Worm (Caenorhabditis elegans) whole organism, L2 larva: ENCODE data around the gene cbp-1.
A peak's percentile ranks its signal among the peaks of the same experiment; 100 is the strongest.

ENCODE experiments used
- C34F6.9 ChIP-seq: fragments of 150-350 bp; optimal IDR thresholded peaks from 2 replicates; lab custom pipeline; 2014; ENCODE audit warnings: missing biosample characterization, missing genetic modification characterization
- F13H6.1 ChIP-seq: sonication (generic microtip); optimal IDR thresholded peaks from 2 replicates; lab custom pipeline; 2016; ENCODE audit warnings: missing genetic modification characterization, missing compliant biosample characterization
- R02D3.7 ChIP-seq: fragments of 150-350 bp; optimal IDR thresholded peaks from 2 replicates; lab custom pipeline; 2014; ENCODE audit warnings: missing biosample characterization, missing genetic modification characterization
- Y55F3AM.14 ChIP-seq: fragments of 200-800 bp; sonication (Bioruptor generic); optimal IDR thresholded peaks from 2 replicates; lab custom pipeline; 2018; ENCODE audit warnings: mild to moderate bottlenecking, missing genetic modification characterization, missing compliant biosample characterization
- ZK546.5 ChIP-seq: sonication (generic microtip); optimal IDR thresholded peaks from 2 replicates; lab custom pipeline; 2017; ENCODE audit warnings: missing biosample characterization, missing genetic modification characterization
- alr-1 ChIP-seq: fragments of 150-350 bp; optimal IDR thresholded peaks from 2 replicates; lab custom pipeline; 2014; ENCODE audit warnings: missing biosample characterization, missing genetic modification characterization
- aly-2 ChIP-seq: fragments of 150-350 bp; optimal IDR thresholded peaks from 2 replicates; lab custom pipeline; 2014; ENCODE audit warnings: missing biosample characterization, missing genetic modification characterization
- ama-1 ChIP-seq: fragments of 150-350 bp; optimal IDR thresholded peaks from 2 replicates; lab custom pipeline; 2018; ENCODE audit warnings: inconsistent platforms
- blmp-1 ChIP-seq: sonication (generic microtip); optimal IDR thresholded peaks from 2 replicates; lab custom pipeline; 2017; ENCODE audit warnings: missing genetic modification characterization, mild to moderate bottlenecking, missing compliant biosample characterization, antibody characterized with exemption, moderate library complexity; ENCODE audit not compliant: insufficient read depth
- ceh-16 ChIP-seq: fragments of 150-350 bp; optimal IDR thresholded peaks from 2 replicates; lab custom pipeline; 2014; ENCODE audit warnings: missing biosample characterization, missing genetic modification characterization
- crh-2 ChIP-seq: sonication (generic microtip); optimal IDR thresholded peaks from 2 replicates; lab custom pipeline; 2017; ENCODE audit warnings: missing biosample characterization, missing genetic modification characterization
- dmd-4 ChIP-seq: sonication (generic microtip); optimal IDR thresholded peaks from 2 replicates; lab custom pipeline; 2017; ENCODE audit warnings: missing biosample characterization, missing genetic modification characterization
- elt-1 ChIP-seq: fragments of 150-350 bp; optimal IDR thresholded peaks from 2 replicates; lab custom pipeline; 2014; ENCODE audit warnings: missing biosample characterization, missing genetic modification characterization
- elt-3 ChIP-seq: sonication (generic microtip); optimal IDR thresholded peaks from 2 replicates; lab custom pipeline; 2017; ENCODE audit warnings: missing biosample characterization, missing genetic modification characterization
- fos-1 ChIP-seq: fragments of 150-350 bp; optimal IDR thresholded peaks from 2 replicates; lab custom pipeline; 2014; ENCODE audit warnings: missing biosample characterization, missing genetic modification characterization
- gmeb-1 ChIP-seq: fragments of 150-350 bp; optimal IDR thresholded peaks from 2 replicates; lab custom pipeline; 2014; ENCODE audit warnings: missing biosample characterization, missing genetic modification characterization
- lin-11 ChIP-seq: fragments of 150-350 bp; sonication (generic microtip); optimal IDR thresholded peaks from 2 replicates; lab custom pipeline; 2014; ENCODE audit warnings: missing biosample characterization, missing genetic modification characterization, inconsistent platforms, mixed read lengths
- lin-13 ChIP-seq: fragments of 150-350 bp; optimal IDR thresholded peaks from 2 replicates; lab custom pipeline; 2014; ENCODE audit warnings: missing biosample characterization, missing genetic modification reagents, missing genetic modification characterization
- lin-39 ChIP-seq: fragments of 150-350 bp; optimal IDR thresholded peaks from 2 replicates; lab custom pipeline; 2014; ENCODE audit warnings: missing biosample characterization, missing genetic modification reagents, missing genetic modification characterization
- lsy-2 ChIP-seq, 2 experiments: fragments of 150-350 bp in 1 of 2; sonication (generic microtip) in 1 of 2; optimal IDR thresholded peaks; 2 replicates each; lab custom pipeline; 2014 to 2017; ENCODE audit warnings: missing biosample characterization in 2 of 2, missing genetic modification characterization in 2 of 2
- mab-5 ChIP-seq: fragments of 150-350 bp; optimal IDR thresholded peaks from 2 replicates; lab custom pipeline; 2014; ENCODE audit warnings: missing biosample characterization, missing genetic modification characterization
- mdl-1 ChIP-seq, 2 experiments: fragments of 150-350 bp in 1 of 2; sonication (generic microtip) in 1 of 2; optimal IDR thresholded peaks; 2 replicates each; lab custom pipeline; 2017; ENCODE audit warnings: missing biosample characterization in 2 of 2, missing genetic modification characterization in 2 of 2
- nhr-10 ChIP-seq: sonication (generic microtip); optimal IDR thresholded peaks from 2 replicates; lab custom pipeline; 2017; ENCODE audit warnings: missing biosample characterization, missing genetic modification characterization
- nhr-11 ChIP-seq: fragments of 150-350 bp; optimal IDR thresholded peaks from 2 replicates; lab custom pipeline; 2014; ENCODE audit warnings: missing biosample characterization, missing genetic modification characterization
- nhr-12 ChIP-seq: fragments of 150-350 bp; optimal IDR thresholded peaks from 2 replicates; lab custom pipeline; 2014; ENCODE audit warnings: missing biosample characterization, missing genetic modification characterization
- nhr-129 ChIP-seq: fragments of 150-350 bp; optimal IDR thresholded peaks from 2 replicates; lab custom pipeline; 2014; ENCODE audit warnings: missing biosample characterization, missing genetic modification characterization
- nhr-23 ChIP-seq: fragments of 150-350 bp; optimal IDR thresholded peaks from 2 replicates; lab custom pipeline; 2014; ENCODE audit warnings: missing biosample characterization, missing genetic modification reagents, missing genetic modification characterization
- nhr-237 ChIP-seq: fragments of 150-350 bp; optimal IDR thresholded peaks from 2 replicates; lab custom pipeline; 2014; ENCODE audit warnings: missing biosample characterization, missing genetic modification characterization
- nhr-6 ChIP-seq: fragments of 150-350 bp; optimal IDR thresholded peaks from 2 replicates; lab custom pipeline; 2014; ENCODE audit warnings: missing biosample characterization, missing genetic modification characterization
- nhr-77 ChIP-seq: fragments of 150-350 bp; optimal IDR thresholded peaks from 2 replicates; lab custom pipeline; 2014; ENCODE audit warnings: missing biosample characterization, missing genetic modification characterization
- peb-1 ChIP-seq: fragments of 150-350 bp; optimal IDR thresholded peaks from 2 replicates; lab custom pipeline; 2014; ENCODE audit warnings: missing biosample characterization, missing genetic modification characterization
- sem-4 ChIP-seq: fragments of 150-350 bp; optimal IDR thresholded peaks from 2 replicates; lab custom pipeline; 2014; ENCODE audit warnings: missing biosample characterization, missing genetic modification reagents, missing genetic modification characterization
- skn-1 ChIP-seq: sonication (generic microtip); optimal IDR thresholded peaks from 2 replicates; lab custom pipeline; 2017; ENCODE audit warnings: missing biosample characterization, missing genetic modification characterization
- sma-3 ChIP-seq: sonication (generic microtip); optimal IDR thresholded peaks from 2 replicates; lab custom pipeline; 2016; ENCODE audit warnings: missing genetic modification reagents, missing genetic modification characterization, missing compliant biosample characterization
- sma-9 ChIP-seq, 2 experiments: fragments of 150-350 bp in 1 of 2; sonication (generic microtip) in 1 of 2; optimal IDR thresholded peaks; 2 replicates each; lab custom pipeline; 2014 to 2016; ENCODE audit warnings: missing genetic modification characterization in 2 of 2, mild to moderate bottlenecking in 1 of 2, missing biosample characterization in 1 of 2, missing compliant biosample characterization in 1 of 2, missing genetic modification reagents in 1 of 2, moderate library complexity in 1 of 2
- snpc-4 ChIP-seq: fragments of 150-350 bp; optimal IDR thresholded peaks from 2 replicates; lab custom pipeline; 2014; ENCODE audit warnings: missing biosample characterization, missing genetic modification characterization
- unc-39 ChIP-seq: fragments of 150-350 bp; optimal IDR thresholded peaks from 2 replicates; lab custom pipeline; 2014; ENCODE audit warnings: missing biosample characterization, missing genetic modification characterization
- unc-55 ChIP-seq: fragments of 150-350 bp; sonication (generic microtip); optimal IDR thresholded peaks from 3 replicates; lab custom pipeline; 2014; ENCODE audit warnings: missing biosample characterization, missing genetic modification reagents, missing genetic modification characterization
- unc-62 ChIP-seq: fragments of 150-350 bp; optimal IDR thresholded peaks from 2 replicates; lab custom pipeline; 2014; ENCODE audit warnings: missing biosample characterization, missing genetic modification reagents, missing genetic modification characterization
- zag-1 ChIP-seq: fragments of 150-350 bp; optimal IDR thresholded peaks from 2 replicates; lab custom pipeline; 2014; ENCODE audit warnings: missing biosample characterization, missing genetic modification characterization
- ztf-1 ChIP-seq: fragments of 200-800 bp; sonication (Bioruptor generic); conservative IDR thresholded peaks from 2 replicates; pipeline ENCODE4 v1.3.6; 2022; ENCODE audit warnings: missing genetic modification characterization, missing compliant biosample characterization
- ztf-11 ChIP-seq: sonication (generic microtip); optimal IDR thresholded peaks from 2 replicates; lab custom pipeline; 2017; ENCODE audit warnings: missing biosample characterization, missing genetic modification characterization
- ztf-4 ChIP-seq: fragments of 150-350 bp; optimal IDR thresholded peaks from 2 replicates; lab custom pipeline; 2014; ENCODE audit warnings: missing biosample characterization, missing genetic modification characterization

cbp-1 gene

DNA sequence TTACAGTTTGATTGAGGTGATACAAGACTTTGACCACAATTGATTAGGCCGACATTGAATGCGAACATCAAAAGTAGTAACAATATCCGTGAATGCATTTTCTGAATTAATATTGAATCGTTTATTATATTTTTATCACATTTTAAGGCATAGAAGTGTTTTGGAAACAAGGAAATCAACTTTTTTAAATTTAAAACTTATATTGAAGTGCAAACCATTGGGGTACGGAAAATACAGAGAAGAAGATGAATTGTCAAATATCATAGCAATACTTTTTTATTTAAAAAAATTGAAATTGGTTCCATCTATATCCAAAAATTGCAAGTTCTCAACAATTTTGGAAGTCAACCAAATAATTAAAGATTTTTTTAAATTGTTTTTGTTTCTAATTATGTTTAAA, 23.1 kb upstream of the cbp-1 start, which contains the start of gene T05G5.1:
Gene T05G5.1, minus strand, starts transcription at position 101 of the 400 bp plus-strand sequence.
- no peak for TF ChIP-seq fos-1 (tag; lab: Kevin White, UChicago)
- TF ChIP-seq elt-3: no peak
- TF ChIP-seq nhr-77: no peak
- no peak for TF ChIP-seq ama-1 (lab: Kevin White, UChicago)
- no peak for TF ChIP-seq nhr-237
- no peak for TF ChIP-seq nhr-11 (tag; lab: Kevin White, UChicago)
- no peak for TF ChIP-seq zag-1 (tag; lab: Kevin White, UChicago)
- no peak for TF ChIP-seq nhr-23
- no peak for TF ChIP-seq unc-55 (GFP tag; lab: Kevin White, UChicago)
- TF ChIP-seq lin-13 (GFP tag; lab: Kevin White, UChicago): no peak
- no peak for TF ChIP-seq C34F6.9 (tag; lab: Kevin White, UChicago)
- TF ChIP-seq nhr-129 (tag; lab: Kevin White, UChicago): no peak
- no peak for TF ChIP-seq lin-39 (tag; lab: Kevin White, UChicago)
- TF ChIP-seq peb-1 (tag; lab: Kevin White, UChicago): no peak
- TF ChIP-seq ceh-16 (tag; lab: Kevin White, UChicago): no peak
- no peak for TF ChIP-seq mdl-1 (tag; optimal IDR thresholded peaks at IDR 0.05; lab: Kevin White, UChicago)
- TF ChIP-seq nhr-12: no peak

- TF ChIP-seq nhr-6 (tag; lab: Kevin White, UChicago): no peak
- TF ChIP-seq nhr-129 (tag; lab: Kevin White, UChicago): peak; percentile 59
- TF ChIP-seq snpc-4: no peak
- TF ChIP-seq peb-1 (tag; lab: Kevin White, UChicago): no peak
- TF ChIP-seq nhr-12: no peak
- no peak for TF ChIP-seq alr-1
- peak; percentile 10 for TF ChIP-seq sma-9 (GFP tag; optimal IDR thresholded peaks at IDR 0.05; lab: Kevin White, UChicago)
- TF ChIP-seq sma-9 (tag; optimal IDR thresholded peaks at IDR 0.05; lab: Kevin White, UChicago): no peak
- no peak for TF ChIP-seq nhr-237
- peak; percentile 72 for TF ChIP-seq F13H6.1 (tag; lab: Kevin White, UChicago)
- TF ChIP-seq lsy-2 (tag; optimal IDR thresholded peaks at IDR 0.05; lab: Kevin White, UChicago): peak in 1 of 2 experiments; percentile 16
- peak; percentile 41 for TF ChIP-seq C34F6.9 (tag; lab: Kevin White, UChicago)
These were observed 21.8 kb upstream of the cbp-1 start for ce11 chrIII:9744525-9744924.

ce11 chrIII:9745333-9745897, 20.9 kb upstream of the cbp-1 start:
- TF ChIP-seq gmeb-1 (tag; lab: Kevin White, UChicago) (no peak), nhr-23 (no peak), aly-2 (tag; lab: Kevin White, UChicago) (no peak)
- TF ChIP-seq, all 48 proteins: peak for 0

DNA sequence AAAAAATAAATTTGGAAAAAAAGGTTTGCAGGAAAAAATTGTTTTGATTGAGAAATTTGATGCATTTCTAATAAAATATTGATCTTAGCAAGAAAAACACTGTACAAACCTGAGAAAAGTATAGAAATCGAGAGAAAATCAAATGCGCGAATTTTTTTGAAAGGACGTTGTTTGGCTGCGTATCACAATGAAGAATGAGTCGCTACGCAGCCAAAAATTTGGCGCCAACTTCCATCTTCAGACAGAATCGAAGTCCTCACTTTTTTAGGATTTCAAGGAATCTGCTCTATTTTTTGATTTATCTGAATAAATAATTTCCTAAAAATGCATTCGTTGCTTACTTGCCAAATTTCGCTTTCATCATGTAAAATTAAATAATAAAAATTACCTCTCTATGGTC, 19.6 kb upstream of the cbp-1 start:
- TF ChIP-seq lin-13 (GFP tag; lab: Kevin White, UChicago) (no peak), R02D3.7 (no peak), elt-1 (no peak), unc-55 (GFP tag; lab: Kevin White, UChicago) (no peak), lin-11 (tag; lab: Kevin White, UChicago) (no peak), dmd-4 (tag; lab: Kevin White, UChicago) (no peak), mdl-1 (tag; optimal IDR thresholded peaks at IDR 0.05; lab: Kevin White, UChicago) (no peak), lin-39 (tag; lab: Kevin White, UChicago) (no peak), sma-3 (GFP tag; lab: Kevin White, UChicago) (no peak), Y55F3AM.14 (GFP tag; lab: Kevin White, UChicago) (no peak), nhr-12 (no peak), unc-39 (no peak), unc-62 (GFP tag; lab: Kevin White, UChicago) (no peak), nhr-23 (no peak), nhr-10 (tag; lab: Kevin White, UChicago) (no peak), ztf-1 (GFP tag; lab: Robert Waterston, UW) (no peak), snpc-4 (no peak), C34F6.9 (tag; lab: Kevin White, UChicago) (no peak)

DNA sequence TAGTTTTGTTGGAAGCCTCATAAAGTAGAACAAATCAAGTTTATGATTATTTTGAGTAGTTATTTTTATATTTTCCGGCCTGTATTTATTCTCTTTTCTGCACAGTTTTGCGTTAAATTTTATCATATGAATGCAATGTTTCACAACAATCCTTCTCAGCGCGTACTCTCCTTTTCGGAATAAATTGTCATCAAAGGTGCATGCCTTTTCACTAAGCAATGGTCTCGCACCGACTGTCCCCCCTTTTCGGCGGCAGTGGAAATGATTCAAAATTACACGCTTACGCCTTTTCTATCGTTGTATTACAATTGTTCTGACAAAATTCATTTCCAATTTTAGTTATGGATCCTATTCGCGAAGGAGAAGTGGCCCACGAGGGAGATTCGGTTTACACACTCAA, 19.2 kb upstream of the cbp-1 start, which contains the start of the genes iff-1 and cdk-1:
Gene iff-1, minus strand, starts transcription at position 61 of the 400 bp plus-strand sequence.
Gene cdk-1, plus strand, starts transcription at position 340 of the 400 bp plus-strand sequence.
- TF ChIP-seq nhr-129 (tag; lab: Kevin White, UChicago) (peak; percentile 78), C34F6.9 (tag; lab: Kevin White, UChicago) (peak; percentile 32), unc-39 (no peak), unc-62 (GFP tag; lab: Kevin White, UChicago) (no peak), nhr-11 (tag; lab: Kevin White, UChicago) (no peak), ama-1 (lab: Kevin White, UChicago) (no peak), nhr-23 (no peak), mab-5 (tag; lab: Kevin White, UChicago) (no peak), crh-2 (tag; lab: Kevin White, UChicago) (no peak), fos-1 (tag; lab: Kevin White, UChicago) (peak; percentile 25), ztf-4 (tag; lab: Kevin White, UChicago) (no peak), ztf-11 (tag; lab: Kevin White, UChicago) (no peak), skn-1 (tag; lab: Kevin White, UChicago) (no peak), lin-39 (tag; lab: Kevin White, UChicago) (no peak), lsy-2 (tag; optimal IDR thresholded peaks at IDR 0.05; lab: Kevin White, UChicago) (peak in 1 of 2 experiments; percentile 66), blmp-1 (no peak), ZK546.5 (no peak), sem-4 (no peak), nhr-12 (no peak), alr-1 (no peak), ceh-16 (tag; lab: Kevin White, UChicago) (no peak), unc-55 (GFP tag; lab: Kevin White, UChicago) (peak; percentile 77), F13H6.1 (tag; lab: Kevin White, UChicago) (no peak), elt-1 (no peak)
